Worm (Caenorhabditis elegans): Measurements from ENCODE around the gene C42D4.18.

Gene C42D4.18

DNA sequence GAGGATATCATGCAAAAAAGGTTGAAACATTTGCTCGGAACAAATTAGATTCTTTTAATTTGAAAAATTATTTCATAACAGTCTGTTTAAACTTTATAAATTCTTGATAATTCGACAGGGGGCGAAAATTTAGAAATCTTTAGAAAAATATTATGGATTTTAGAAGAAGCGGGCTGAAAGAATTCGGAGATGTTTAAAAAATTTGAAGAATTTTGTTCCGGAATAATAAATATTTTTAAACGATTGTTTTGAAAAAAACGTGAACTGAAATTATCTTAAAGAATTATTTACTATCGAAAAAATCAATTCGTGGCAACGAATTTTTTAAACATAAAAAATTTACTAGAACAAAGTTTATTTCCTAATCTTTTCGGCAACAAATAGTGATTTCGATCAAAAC lies 37.1 kb downstream of the C42D4.18 start, which contains the start of gene R13A1.3:
R13A1.3 (plus strand) TSS at position 301 of the 400 bp plus-strand sequence.
- TF ChIP-seq snpc-1.3 (tag; optimal IDR thresholded peaks at IDR 0.05; ENCODE audit: insufficient read depth) (no peak), unc-62 (GFP tag; optimal IDR thresholded peaks at IDR 0.05) (no peak), let-607 (tag; optimal IDR thresholded peaks at IDR 0.05) (no peak), him-1 (tag; optimal IDR thresholded peaks at IDR 0.05) (no peak), nfya-1 (tag; optimal IDR thresholded peaks at IDR 0.05; ENCODE audit: borderline replicate concordance, insufficient read depth) (no peak), fkh-3 (tag; optimal IDR thresholded peaks at IDR 0.05) (no peak), egrh-3 (GFP tag; IDR thresholded peaks at IDR 0.05) (no peak), ZK185.1 (tag; optimal IDR thresholded peaks at IDR 0.05; ENCODE audit: poor library complexity, severe bottlenecking) (no peak), hlh-12 (tag; optimal IDR thresholded peaks at IDR 0.05) (no peak), lin-26 (GFP tag; IDR thresholded peaks at IDR 0.05) (no peak), snpc-4 (GFP tag; optimal IDR thresholded peaks at IDR 0.05) (no peak), snpc-4 (tag; optimal IDR thresholded peaks at IDR 0.05) (no peak), ztf-3 (GFP tag; optimal IDR thresholded peaks at IDR 0.05) (no peak)

DNA sequence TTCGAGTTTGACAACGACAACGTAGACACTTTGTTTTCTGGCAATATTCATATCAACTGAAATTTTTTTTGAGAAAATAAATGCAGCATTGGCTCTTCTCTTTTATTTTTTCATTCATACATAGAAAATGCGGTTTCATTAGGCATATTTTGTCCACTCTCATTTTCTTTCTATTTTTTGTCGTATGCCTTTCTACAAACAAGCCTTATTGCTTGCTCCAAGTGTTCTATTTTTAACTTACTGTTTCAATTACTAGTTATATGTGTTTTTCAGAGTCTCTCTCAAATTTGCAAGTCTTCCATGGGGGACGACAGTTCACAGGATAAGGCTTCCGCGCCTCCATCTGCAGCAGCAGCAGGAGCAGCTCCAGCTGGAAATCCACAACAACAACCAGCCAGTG lies 39.4 kb downstream of the C42D4.18 start, which contains the start of gene kcc-1:
kcc-1 (plus strand) TSS at position 301 of the 400 bp plus-strand sequence.
- TF ChIP-seq chd-7 (tag; optimal IDR thresholded peaks at IDR 0.05): no peak
- no peak for TF ChIP-seq hmg-1.2 (GFP tag; IDR thresholded peaks at IDR 0.05)
- no peak for TF ChIP-seq Y53F4B.3 (GFP tag; IDR thresholded peaks at IDR 0.05)
- no peak for TF ChIP-seq mes-4 (tag; optimal IDR thresholded peaks at IDR 0.05)
- TF ChIP-seq lir-1 (GFP tag; conservative IDR thresholded peaks at IDR 0.05): no peak
- no peak for TF ChIP-seq madf-3 (GFP tag; IDR thresholded peaks at IDR 0.05)
- TF ChIP-seq Y56A3A.18 (GFP tag; IDR thresholded peaks at IDR 0.05): no peak
- TF ChIP-seq B0261.1 (tag; optimal IDR thresholded peaks at IDR 0.05): no peak
- no peak for TF ChIP-seq F52B5.7 (tag; optimal IDR thresholded peaks at IDR 0.05)
- no peak for TF ChIP-seq attf-3 (GFP tag; conservative IDR thresholded peaks at IDR 0.05)
- no peak for TF ChIP-seq madf-6 (GFP tag; IDR thresholded peaks at IDR 0.05)
- TF ChIP-seq F23B12.7 (tag; optimal IDR thresholded peaks at IDR 0.05; ENCODE audit: insufficient read depth): no peak
- TF ChIP-seq ceh-27 (GFP tag; optimal IDR thresholded peaks at IDR 0.05): no peak
- TF ChIP-seq F37B4.10 (GFP tag; IDR thresholded peaks at IDR 0.05): no peak
- no peak for TF ChIP-seq lsy-27 (tag; optimal IDR thresholded peaks at IDR 0.05; ENCODE audit: borderline replicate concordance, insufficient read depth)
- TF ChIP-seq nhr-27 (tag; optimal IDR thresholded peaks at IDR 0.05): no peak
- TF ChIP-seq sptf-2 (GFP tag; optimal IDR thresholded peaks at IDR 0.05): no peak

DNA sequence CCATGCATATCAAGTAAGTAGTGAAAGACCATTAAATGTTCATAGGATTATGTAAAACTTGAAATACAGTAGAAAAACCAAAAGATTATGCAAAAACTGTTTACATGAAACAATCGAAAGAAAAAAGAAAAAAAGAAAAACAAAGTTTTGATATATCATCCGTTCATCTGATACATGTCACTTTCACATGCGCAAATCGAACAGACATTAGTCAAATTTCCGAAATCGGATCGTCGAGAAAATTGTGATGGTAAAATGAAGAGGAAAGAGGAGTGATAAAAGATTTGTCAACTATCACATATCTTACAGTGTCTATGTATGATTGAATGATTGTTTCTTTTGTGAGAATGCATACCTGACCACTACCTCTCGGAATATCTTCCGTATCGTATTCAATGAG lies 42.4 kb downstream of the C42D4.18 start:
- TF ChIP-seq lin-35 (GFP tag; optimal IDR thresholded peaks at IDR 0.05) (no peak), ztf-6 (GFP tag; IDR thresholded peaks at IDR 0.05) (no peak), attf-5 (GFP tag; optimal IDR thresholded peaks at IDR 0.05) (no peak), hmg-20 (GFP tag; IDR thresholded peaks at IDR 0.05) (no peak), ceh-100 (GFP tag; IDR thresholded peaks at IDR 0.05) (no peak), aptf-2 (GFP tag; conservative IDR thresholded peaks at IDR 0.05) (no peak), him-1 (tag; optimal IDR thresholded peaks at IDR 0.05) (no peak)

Measured in whole organism, young adult.